Worm (Caenorhabditis elegans) whole organism, L4 larva: ENCODE results near the gene T23F2.5.

Experiments
- D1046.2 ChIP-seq: fragments of 200-800 bp; sonication (Bioruptor generic); IDR thresholded peaks from 2 replicates; pipeline ENCODE4 v1.3.6; 2022; ENCODE audit warnings: missing genetic modification characterization, missing compliant biosample characterization
- F10B5.3 ChIP-seq: sonication (generic microtip); optimal IDR thresholded peaks from 2 replicates; lab custom pipeline; 2016; ENCODE audit warnings: mild to moderate bottlenecking, missing genetic modification characterization, missing compliant biosample characterization
- F26F4.8 ChIP-seq: fragments of 200-800 bp; sonication (Bioruptor generic); conservative IDR thresholded peaks from 2 replicates; pipeline ENCODE4 v1.3.6; 2022; ENCODE audit warnings: missing genetic modification characterization, missing compliant biosample characterization
- F49E8.2 ChIP-seq: sonication (generic microtip); optimal IDR thresholded peaks from 2 replicates; lab custom pipeline; 2016; ENCODE audit warnings: missing compliant biosample characterization, mild to moderate bottlenecking, missing genetic modification characterization, borderline replicate concordance
- T26A8.4 ChIP-seq: fragments of 200-800 bp; sonication (Bioruptor generic); IDR thresholded peaks from 2 replicates; pipeline ENCODE4 v1.3.6; 2022; ENCODE audit warnings: missing genetic modification characterization, missing compliant biosample characterization
- Y48G9A.11 ChIP-seq: fragments of 200-800 bp; sonication (Bioruptor generic); IDR thresholded peaks from 2 replicates; pipeline ENCODE4 v1.3.6; 2022; ENCODE audit warnings: missing genetic modification reagents, missing genetic modification characterization, missing compliant biosample characterization
- Y75B8A.6 ChIP-seq: fragments of 200-800 bp; sonication (Bioruptor generic); IDR thresholded peaks from 2 replicates; pipeline ENCODE4 v1.3.6; 2022; ENCODE audit warnings: missing genetic modification reagents, missing genetic modification characterization, missing compliant biosample characterization
- ZK337.2 ChIP-seq: fragments of 200-800 bp; sonication (Bioruptor generic); IDR thresholded peaks from 2 replicates; pipeline ENCODE4 v1.3.6; 2022; ENCODE audit warnings: missing genetic modification reagents, missing genetic modification characterization, missing compliant biosample characterization
- ZK546.5 ChIP-seq, 2 experiments: sonication (generic microtip); optimal IDR thresholded peaks; 2 replicates each; lab custom pipeline; 2017; ENCODE audit warnings: missing biosample characterization in 2 of 2, missing genetic modification characterization in 2 of 2
- aha-1 ChIP-seq: fragments of 150-350 bp; peaks from one replicate; lab custom pipeline; 2014; ENCODE audit warnings: missing biosample characterization, missing genetic modification characterization
- aly-2 ChIP-seq: sonication (generic microtip); optimal IDR thresholded peaks from 2 replicates; lab custom pipeline; 2018; ENCODE audit warnings: missing biosample characterization, missing genetic modification characterization
- ama-1 ChIP-seq: fragments of 150-350 bp; optimal IDR thresholded peaks from 2 replicates; lab custom pipeline; 2014; ENCODE audit warnings: inconsistent platforms, mixed read lengths
- arid-1 ChIP-seq: fragments of 200-800 bp; sonication (Bioruptor generic); conservative IDR thresholded peaks from 2 replicates; pipeline ENCODE4 v1.3.6; 2022; ENCODE audit warnings: missing genetic modification reagents, missing genetic modification characterization, missing compliant biosample characterization
- ceh-20 ChIP-seq: fragments of 200-800 bp; sonication (Bioruptor generic); IDR thresholded peaks from 2 replicates; pipeline ENCODE4 v1.3.6; 2022; ENCODE audit warnings: missing genetic modification reagents, missing genetic modification characterization, missing compliant biosample characterization
- ces-1 ChIP-seq: fragments of 150-350 bp; sonication (generic microtip); optimal IDR thresholded peaks from 4 replicates; lab custom pipeline; 2014; ENCODE audit warnings: missing biosample characterization, missing genetic modification reagents, missing genetic modification characterization
- ctbp-1 ChIP-seq: fragments of 200-800 bp; sonication (Bioruptor generic); IDR thresholded peaks from 2 replicates; pipeline ENCODE4 v1.3.6; 2022; ENCODE audit warnings: missing genetic modification reagents, missing genetic modification characterization, missing compliant biosample characterization
- daf-16 ChIP-seq, 3 experiments: sonication (generic microtip); optimal IDR thresholded peaks; 2 replicates each; lab custom pipeline; 2016 to 2017; ENCODE audit warnings: missing genetic modification characterization in 3 of 3, missing genetic modification reagents in 3 of 3, mild to moderate bottlenecking in 2 of 3, missing compliant biosample characterization in 2 of 3, missing biosample characterization in 1 of 3, moderate library complexity in 1 of 3
- dmd-8 ChIP-seq: fragments of 200-800 bp; sonication (Bioruptor generic); IDR thresholded peaks from 2 replicates; pipeline ENCODE4 v1.3.6; 2022; ENCODE audit warnings: missing genetic modification characterization, missing compliant biosample characterization
- dve-1 ChIP-seq: sonication (generic microtip); optimal IDR thresholded peaks from 2 replicates; lab custom pipeline; 2017; ENCODE audit warnings: antibody characterized with exemption, mild to moderate bottlenecking, missing genetic modification characterization, missing compliant biosample characterization; ENCODE audit not compliant: insufficient read depth
- gei-8 ChIP-seq: fragments of 200-800 bp; sonication (Bioruptor generic); optimal IDR thresholded peaks from 2 replicates; lab custom pipeline; 2018; ENCODE audit warnings: mild to moderate bottlenecking, missing genetic modification characterization, missing compliant biosample characterization
- hlh-11 ChIP-seq: fragments of 200-800 bp; sonication (Bioruptor generic); optimal IDR thresholded peaks from 2 replicates; lab custom pipeline; 2018; ENCODE audit warnings: mild to moderate bottlenecking, missing genetic modification characterization, missing compliant biosample characterization
- hmg-1.1 ChIP-seq: fragments of 200-800 bp; sonication (Bioruptor generic); IDR thresholded peaks from 2 replicates; pipeline ENCODE4 v1.3.6; 2022; ENCODE audit warnings: missing genetic modification reagents, missing genetic modification characterization, missing compliant biosample characterization
- lin-1 ChIP-seq: fragments of 200-800 bp; sonication (Bioruptor generic); IDR thresholded peaks from 2 replicates; pipeline ENCODE4 v1.3.6; 2022; ENCODE audit warnings: missing genetic modification reagents, missing genetic modification characterization, missing compliant biosample characterization
- lin-38 ChIP-seq: fragments of 200-800 bp; sonication (Bioruptor generic); IDR thresholded peaks from 2 replicates; pipeline ENCODE4 v1.3.6; 2022; ENCODE audit warnings: missing genetic modification reagents, missing genetic modification characterization, missing compliant biosample characterization
- lin-39 ChIP-seq: fragments of 150-350 bp; optimal IDR thresholded peaks from 2 replicates; lab custom pipeline; 2014; ENCODE audit warnings: missing biosample characterization, missing genetic modification reagents, missing genetic modification characterization
- mdl-1 ChIP-seq, 2 experiments: fragments of 150-350 bp in 1 of 2; sonication (generic microtip) in 1 of 2; optimal IDR thresholded peaks; 2 replicates each; lab custom pipeline; 2014 to 2017; ENCODE audit warnings: missing biosample characterization in 2 of 2, missing genetic modification characterization in 2 of 2
- mdt-29 ChIP-seq: fragments of 200-800 bp; sonication (Bioruptor generic); IDR thresholded peaks from 2 replicates; pipeline ENCODE4 v1.3.6; 2022; ENCODE audit warnings: missing genetic modification reagents, missing genetic modification characterization, missing compliant biosample characterization
- mes-2 ChIP-seq: sonication (generic microtip); optimal IDR thresholded peaks from 2 replicates; lab custom pipeline; 2016; ENCODE audit warnings: missing genotype, mild to moderate bottlenecking, missing genetic modification characterization, missing compliant biosample characterization; ENCODE audit not compliant: poor library complexity, severe bottlenecking
- mxl-2 ChIP-seq: fragments of 200-800 bp; sonication (Bioruptor generic); conservative IDR thresholded peaks from 2 replicates; pipeline ENCODE4 v1.3.6; 2022; ENCODE audit warnings: missing genetic modification reagents, missing genetic modification characterization, missing compliant biosample characterization
- mxl-3 ChIP-seq: fragments of 200-800 bp; sonication (Bioruptor generic); optimal IDR thresholded peaks from 2 replicates; lab custom pipeline; 2018; ENCODE audit warnings: mild to moderate bottlenecking, missing genetic modification characterization, missing compliant biosample characterization
- nhr-10 ChIP-seq: fragments of 150-350 bp; optimal IDR thresholded peaks from 2 replicates; lab custom pipeline; 2014; ENCODE audit warnings: missing biosample characterization, missing genetic modification characterization
- nhr-102 ChIP-seq: sonication (generic microtip); optimal IDR thresholded peaks from 2 replicates; lab custom pipeline; 2016; ENCODE audit warnings: mild to moderate bottlenecking, missing genetic modification characterization, moderate library complexity, missing compliant biosample characterization
- nhr-237 ChIP-seq: sonication (generic microtip); optimal IDR thresholded peaks from 2 replicates; lab custom pipeline; 2017; ENCODE audit warnings: missing biosample characterization, missing genetic modification characterization
- nhr-28 ChIP-seq: fragments of 150-350 bp; optimal IDR thresholded peaks from 2 replicates; lab custom pipeline; 2014; ENCODE audit warnings: missing biosample characterization, missing genetic modification characterization
- nhr-48 ChIP-seq: sonication (generic microtip); optimal IDR thresholded peaks from 2 replicates; lab custom pipeline; 2016; ENCODE audit warnings: mild to moderate bottlenecking, missing genetic modification characterization, missing compliant biosample characterization
- nhr-6 ChIP-seq: fragments of 150-350 bp; optimal IDR thresholded peaks from 2 replicates; lab custom pipeline; 2014; ENCODE audit warnings: missing biosample characterization, missing genetic modification characterization
- php-3 ChIP-seq: fragments of 200-800 bp; sonication (Bioruptor generic); IDR thresholded peaks from 2 replicates; pipeline ENCODE4 v1.3.6; 2022; ENCODE audit warnings: missing genetic modification reagents, missing genetic modification characterization, missing compliant biosample characterization
- pqm-1 ChIP-seq: sonication (generic microtip); optimal IDR thresholded peaks from 2 replicates; lab custom pipeline; 2017; ENCODE audit warnings: missing biosample characterization, missing genetic modification characterization
- saeg-2 ChIP-seq: fragments of 200-800 bp; sonication (Bioruptor generic); IDR thresholded peaks from 2 replicates; pipeline ENCODE4 v1.3.6; 2022; ENCODE audit warnings: missing genetic modification reagents, missing genetic modification characterization, missing compliant biosample characterization
- sdz-12 ChIP-seq: fragments of 200-800 bp; sonication (Bioruptor generic); optimal IDR thresholded peaks from 2 replicates; lab custom pipeline; 2018; ENCODE audit warnings: mild to moderate bottlenecking, missing genetic modification characterization, missing compliant biosample characterization
- set-16 ChIP-seq: fragments of 200-800 bp; sonication (Bioruptor generic); IDR thresholded peaks from 2 replicates; pipeline ENCODE4 v1.3.6; 2022; ENCODE audit warnings: missing genetic modification reagents, missing genetic modification characterization, missing compliant biosample characterization
- skn-1 ChIP-seq: fragments of 150-350 bp; optimal IDR thresholded peaks from 2 replicates; lab custom pipeline; 2014; ENCODE audit warnings: missing biosample characterization, missing genetic modification characterization
- snpc-1.2 ChIP-seq: fragments of 200-800 bp; sonication (Bioruptor generic); IDR thresholded peaks from 2 replicates; pipeline ENCODE4 v1.3.6; 2022; ENCODE audit warnings: missing genetic modification reagents, missing genetic modification characterization, missing compliant biosample characterization
- snpc-4 ChIP-seq: fragments of 150-350 bp; optimal IDR thresholded peaks from 2 replicates; lab custom pipeline; 2014; ENCODE audit warnings: missing biosample characterization, missing genetic modification characterization
- spr-1 ChIP-seq: sonication (generic microtip); optimal IDR thresholded peaks from 2 replicates; lab custom pipeline; 2016; ENCODE audit warnings: mild to moderate bottlenecking, missing genetic modification characterization, missing compliant biosample characterization
- spr-3 ChIP-seq: fragments of 200-800 bp; sonication (Bioruptor generic); optimal IDR thresholded peaks from 2 replicates; lab custom pipeline; 2018; ENCODE audit warnings: mild to moderate bottlenecking, missing genetic modification characterization, missing compliant biosample characterization
- tag-97 ChIP-seq: fragments of 200-800 bp; sonication (Bioruptor generic); IDR thresholded peaks from 2 replicates; pipeline ENCODE4 v1.3.6; 2022; ENCODE audit warnings: missing genetic modification characterization, missing compliant biosample characterization
- tra-1 ChIP-seq: fragments of 200-800 bp; sonication (Bioruptor generic); IDR thresholded peaks from 2 replicates; pipeline ENCODE4 v1.3.6; 2022; ENCODE audit warnings: missing genetic modification reagents, missing genetic modification characterization, missing compliant biosample characterization
- unc-39 ChIP-seq: sonication (generic microtip); optimal IDR thresholded peaks from 2 replicates; lab custom pipeline; 2017; ENCODE audit warnings: missing biosample characterization, missing genetic modification characterization
- vab-7 ChIP-seq: fragments of 200-800 bp; sonication (Bioruptor generic); IDR thresholded peaks from 2 replicates; pipeline ENCODE4 v1.3.6; 2022; ENCODE audit warnings: missing genetic modification reagents, missing genetic modification characterization, missing compliant biosample characterization
- zfp-3 ChIP-seq: fragments of 200-800 bp; sonication (Bioruptor generic); conservative IDR thresholded peaks from 2 replicates; pipeline ENCODE4 v1.3.6; 2022; ENCODE audit warnings: missing genetic modification reagents, missing genetic modification characterization, missing compliant biosample characterization
- ztf-7 ChIP-seq: fragments of 150-350 bp; optimal IDR thresholded peaks from 2 replicates; lab custom pipeline; 2014; ENCODE audit warnings: missing biosample characterization, missing genetic modification characterization

The T23F2.5 gene

DNA sequence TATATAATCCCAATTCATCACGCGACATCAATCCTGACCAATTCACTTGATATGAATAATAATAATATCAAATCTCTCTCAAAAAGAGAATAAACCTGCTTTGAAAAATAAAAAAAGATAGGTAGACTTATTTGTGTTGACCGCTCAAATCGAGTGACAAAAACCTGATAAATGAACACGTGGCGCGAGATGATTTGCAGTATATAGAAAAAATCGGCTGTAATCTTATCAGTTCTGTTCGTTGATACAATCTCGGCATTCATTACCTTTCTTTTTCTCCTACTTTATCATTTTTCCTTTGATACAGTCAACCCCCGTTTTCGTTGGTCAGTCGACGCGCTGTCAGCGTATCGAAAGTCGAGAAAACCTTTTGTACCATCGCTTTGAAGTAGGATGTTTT lies 49.7 kb downstream of the T23F2.5 start (continued):
- TF ChIP-seq skn-1 (tag; lab: Kevin White, UChicago) (no peak), nhr-48 (no peak), Y48G9A.11 (no peak), sdz-12 (GFP tag; lab: Kevin White, UChicago) (no peak), F10B5.3 (tag; lab: Kevin White, UChicago) (no peak), dmd-8 (GFP tag; lab: Robert Waterston, UW) (no peak), tra-1 (GFP tag; lab: Robert Waterston, UW) (peak; percentile 88), pqm-1 (tag; lab: Kevin White, UChicago) (peak; percentile 57), unc-39 (no peak), nhr-237 (tag; lab: Kevin White, UChicago) (no peak), aha-1 (tag; lab: Kevin White, UChicago) (no peak), ctbp-1 (GFP tag; lab: Robert Waterston, UW) (no peak), tag-97 (GFP tag; lab: Robert Waterston, UW) (no peak), ces-1 (GFP tag; lab: Kevin White, UChicago) (no peak), lin-38 (GFP tag; lab: Robert Waterston, UW) (no peak), nhr-102 (tag; lab: Kevin White, UChicago) (peak; percentile 32), nhr-28 (tag; lab: Kevin White, UChicago) (peak; percentile 85), nhr-6 (tag; lab: Kevin White, UChicago) (no peak), aly-2 (no peak), arid-1 (no peak), lin-39 (no peak), lin-1 (GFP tag; lab: Robert Waterston, UW) (peak; percentile 47; the same call in 1 of the 2 replicates), ZK337.2 (GFP tag; lab: Robert Waterston, UW) (no peak), mdl-1 (tag; optimal IDR thresholded peaks at IDR 0.05; lab: Kevin White, UChicago) (peak in 1 of 2 experiments; percentile 73), D1046.2 (GFP tag; lab: Robert Waterston, UW) (no peak), F26F4.8 (GFP tag; lab: Robert Waterston, UW) (no peak), mxl-3 (GFP tag; lab: Kevin White, UChicago) (peak; percentile 96), set-16 (GFP tag; lab: Robert Waterston, UW) (no peak), vab-7 (GFP tag; lab: Robert Waterston, UW) (no peak), ZK546.5 (tag; optimal IDR thresholded peaks at IDR 0.05; lab: Kevin White, UChicago) (no peak), hlh-11 (tag; lab: Kevin White, UChicago) (peak; percentile 82), gei-8 (no peak), ceh-20 (GFP tag; lab: Robert Waterston, UW) (peak; percentile 56; the same call in 1 of the 2 replicates), Y75B8A.6 (GFP tag; lab: Robert Waterston, UW) (no peak), spr-1 (no peak), F49E8.2 (tag; lab: Kevin White, UChicago) (no peak), snpc-4 (tag; lab: Kevin White, UChicago) (no peak), daf-16 (GFP tag; optimal IDR thresholded peaks at IDR 0.05; lab: Kevin White, UChicago) (peak in 1 of 2 experiments; percentile 25), daf-16 (tag; optimal IDR thresholded peaks at IDR 0.05; lab: Kevin White, UChicago) (peak; percentile 89), hmg-1.1 (GFP tag; lab: Robert Waterston, UW) (no peak), dve-1 (tag; lab: Kevin White, UChicago) (peak; percentile 82), saeg-2 (GFP tag; lab: Robert Waterston, UW) (no peak), snpc-1.2 (GFP tag; lab: Robert Waterston, UW) (no peak), mes-2 (tag; lab: Kevin White, UChicago) (no peak), ztf-7 (tag; lab: Kevin White, UChicago) (no peak), mdt-29 (GFP tag; lab: Robert Waterston, UW) (no peak), nhr-10 (tag; lab: Kevin White, UChicago) (no peak), mxl-2 (GFP tag; lab: Robert Waterston, UW) (no peak), ama-1 (no peak), zfp-3 (GFP tag; lab: Robert Waterston, UW) (no peak), spr-3 (GFP tag; lab: Kevin White, UChicago) (no peak), php-3 (GFP tag; lab: Robert Waterston, UW) (peak; percentile 78), T26A8.4 (GFP tag; lab: Robert Waterston, UW) (no peak)
